Fruit fly (Drosophila melanogaster): ENCODE measurements around the gene CG15544.

The CG15544 gene

DNA sequence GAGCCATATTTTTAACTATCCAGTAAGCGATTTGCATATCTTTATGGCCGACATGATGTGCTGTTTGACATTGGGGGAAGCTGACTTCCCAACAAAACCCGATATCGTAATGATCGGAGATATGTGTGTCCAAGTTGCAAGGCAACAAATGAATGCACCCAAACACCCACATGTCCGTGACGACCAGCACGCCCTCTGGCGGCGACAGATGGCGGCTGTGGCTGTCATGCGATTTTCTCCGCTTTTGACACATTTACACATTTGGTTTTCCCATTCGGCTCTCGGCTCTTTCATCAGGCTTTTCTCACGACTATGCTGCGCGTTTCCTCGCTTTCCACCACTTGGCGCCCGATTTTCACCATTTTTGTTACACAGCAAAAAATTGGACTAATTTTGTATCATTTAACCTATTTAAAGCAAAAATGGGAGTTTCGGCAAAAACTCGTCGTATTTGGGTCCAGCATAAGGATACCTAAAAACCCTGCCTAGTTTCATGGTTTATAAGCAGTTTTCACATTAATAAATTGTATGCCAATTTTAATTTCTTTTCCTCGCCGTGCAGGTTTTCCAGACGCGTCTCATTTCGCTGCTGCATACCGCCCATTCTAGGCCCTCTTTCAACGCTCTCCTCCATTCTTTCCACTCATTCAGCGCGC is 12.9 kb upstream of the CG15544 start (continued):
- TF ChIP-seq CG7928 (GFP tag; optimal IDR thresholded peaks at IDR 0.05) (no peak), E2f1 (GFP tag; IDR thresholded peaks at IDR 0.05) (no peak), gcm2 (GFP tag; optimal IDR thresholded peaks at IDR 0.05) (no peak), ERR (GFP tag; optimal IDR thresholded peaks at IDR 0.05) (no peak), peb (GFP tag; IDR thresholded peaks at IDR 0.05) (0 out of 2 replicates have a peak, but pooled peaks have one; percentile 9), CG8388 (GFP tag; optimal IDR thresholded peaks at IDR 0.05) (peak; percentile 4), prd (optimal IDR thresholded peaks at IDR 0.05) (no peak), prd (GFP tag; IDR thresholded peaks at IDR 0.05) (peak; percentile 40; the same call in 1 of the 3 replicates), H2.0 (GFP tag; IDR thresholded peaks at IDR 0.05) (no peak), scrt (GFP tag; optimal IDR thresholded peaks at IDR 0.05) (no peak), Awh (GFP tag; IDR thresholded peaks at IDR 0.05) (no peak), Fer1 (GFP tag; optimal IDR thresholded peaks at IDR 0.05) (no peak), Kr (GFP tag; optimal IDR thresholded peaks at IDR 0.05) (no peak), Max (GFP tag; optimal IDR thresholded peaks at IDR 0.05) (no peak), az2 (GFP tag; optimal IDR thresholded peaks at IDR 0.05) (peak; percentile 28), CG8281 (tag; optimal IDR thresholded peaks at IDR 0.05) (no peak), CG10462 (GFP tag; optimal IDR thresholded peaks at IDR 0.05) (no peak), pum (GFP tag; optimal IDR thresholded peaks at IDR 0.05) (peak; percentile 21), tna (GFP tag; IDR thresholded peaks at IDR 0.05; ENCODE audit: partially characterized antibody) (no peak), CG15269 (tag; optimal IDR thresholded peaks at IDR 0.05) (peak; percentile 20), CG9437 (GFP tag; optimal IDR thresholded peaks at IDR 0.05) (no peak), CG43689 (GFP tag; IDR thresholded peaks at IDR 0.05) (no peak), CG32767 (GFP tag; IDR thresholded peaks at IDR 0.05) (no peak; the same call in 1 of the 2 replicates), CG7839 (tag; optimal IDR thresholded peaks at IDR 0.05) (peak; percentile 48), CG6175 (GFP tag; IDR thresholded peaks at IDR 0.05) (peak; percentile 10; the same call in 1 of the 3 replicates), nom (GFP tag; optimal IDR thresholded peaks at IDR 0.05) (no peak), CG12659 (GFP tag; optimal IDR thresholded peaks at IDR 0.05) (peak; percentile 11), ci (GFP tag; IDR thresholded peaks at IDR 0.05) (peak; percentile 60; the same call in 1 of the 3 replicates), CrebB (tag; optimal IDR thresholded peaks at IDR 0.05) (no peak), BtbVII (GFP tag; optimal IDR thresholded peaks at IDR 0.05) (no peak), Optix (GFP tag; IDR thresholded peaks at IDR 0.05) (peak; percentile 48; the same call in 1 of the 3 replicates), B-H2 (GFP tag; optimal IDR thresholded peaks at IDR 0.05) (no peak), CG4424 (GFP tag; optimal IDR thresholded peaks at IDR 0.05) (no peak), ftz-f1 (GFP tag; optimal IDR thresholded peaks at IDR 0.05) (no peak), MTF-1 (GFP tag; optimal IDR thresholded peaks at IDR 0.05; ENCODE audit: borderline replicate concordance) (no peak), CG2199 (GFP tag; IDR thresholded peaks at IDR 0.05) (no peak), Chrac-16 (GFP tag; optimal IDR thresholded peaks at IDR 0.05) (no peak), CG17186 (GFP tag; optimal IDR thresholded peaks at IDR 0.05) (no peak), CG12155 (GFP tag; optimal IDR thresholded peaks at IDR 0.05) (no peak), bab2 (GFP tag; optimal IDR thresholded peaks at IDR 0.05) (peak; percentile 9), schlank (tag; optimal IDR thresholded peaks at IDR 0.05) (no peak), Scr (GFP tag; IDR thresholded peaks at IDR 0.05; ENCODE audit: partially characterized antibody) (no peak), Dll (GFP tag; IDR thresholded peaks at IDR 0.05; ENCODE audit: partially characterized antibody) (no peak), bcd (GFP tag; optimal IDR thresholded peaks at IDR 0.05) (no peak), Jarid2 (GFP tag; optimal IDR thresholded peaks at IDR 0.05) (no peak), lov (optimal IDR thresholded peaks at IDR 0.05) (no peak), lov (GFP tag; IDR thresholded peaks at IDR 0.05) (no peak), CG5245 (GFP tag; optimal IDR thresholded peaks at IDR 0.05) (no peak), sisA (GFP tag; IDR thresholded peaks at IDR 0.05) (no peak), CG33213 (GFP tag; optimal IDR thresholded peaks at IDR 0.05) (no peak), CG10565 (GFP tag; optimal IDR thresholded peaks at IDR 0.05) (no peak)

All from whole organism, embryonic.